Worm (Caenorhabditis elegans): ENCODE measurements around the gene R102.6.
A peak's percentile ranks its signal among the peaks of the same experiment; 100 is the strongest.

The R102.6 gene

ce11 chrIV:10745332-10745731 lies 39.3 kb upstream of the R102.6 start (continued):
- TF ChIP-seq nfya-1 (tag; optimal IDR thresholded peaks at IDR 0.05) (no peak), C38D4.7 (GFP tag; optimal IDR thresholded peaks at IDR 0.05) (no peak), che-1 (tag; optimal IDR thresholded peaks at IDR 0.05) (no peak)

DNA sequence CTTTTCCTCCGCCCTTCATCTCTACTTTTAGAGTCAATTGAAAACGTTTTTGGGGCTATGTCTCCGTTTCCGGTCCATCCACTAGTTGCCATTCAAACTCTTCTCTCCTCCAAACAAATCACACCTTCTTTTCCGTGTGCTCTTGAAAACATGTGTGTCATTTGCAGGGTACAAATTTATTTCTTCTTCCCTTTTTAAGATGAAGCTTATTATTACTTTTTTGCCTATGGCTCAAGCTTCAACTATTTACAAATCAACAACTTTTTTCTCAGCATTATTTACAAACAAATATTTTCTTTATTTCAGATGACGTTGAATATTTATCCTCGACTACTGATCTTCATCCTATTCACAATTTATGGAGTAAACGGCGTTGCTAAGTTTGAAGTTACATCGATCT lies 38.5 kb upstream of the R102.6 start, which contains the start of gene T25B9.3:
Gene T25B9.3 (plus strand): TSS at position 301 of the 400 bp plus-strand sequence.
- TF ChIP-seq tbx-7 (tag; optimal IDR thresholded peaks at IDR 0.05) (no peak), tbx-2 (tag; optimal IDR thresholded peaks at IDR 0.05) (no peak), syd-9 (tag; optimal IDR thresholded peaks at IDR 0.05) (no peak), odd-2 (tag; optimal IDR thresholded peaks at IDR 0.05) (no peak), elt-4 (tag; optimal IDR thresholded peaks at IDR 0.05) (no peak), lin-11 (tag; optimal IDR thresholded peaks at IDR 0.05) (no peak), ceh-22 (tag; optimal IDR thresholded peaks at IDR 0.05) (no peak), ref-2 (tag; optimal IDR thresholded peaks at IDR 0.05) (no peak), ceh-9 (tag; optimal IDR thresholded peaks at IDR 0.05) (no peak), pax-1 (tag; optimal IDR thresholded peaks at IDR 0.05) (no peak), dmd-4 (tag; optimal IDR thresholded peaks at IDR 0.05; ENCODE audit: borderline replicate concordance) (no peak), zip-5 (tag; optimal IDR thresholded peaks at IDR 0.05) (no peak)

- TF ChIP-seq ceh-31 (tag; optimal IDR thresholded peaks at IDR 0.05): no peak
Observed at ce11 chrIV:10738328-10738727, 32.3 kb upstream of the R102.6 start, which contains the start of gene ssp-34. TSS of gene ssp-34 (minus strand) at chrIV:10738602.

DNA sequence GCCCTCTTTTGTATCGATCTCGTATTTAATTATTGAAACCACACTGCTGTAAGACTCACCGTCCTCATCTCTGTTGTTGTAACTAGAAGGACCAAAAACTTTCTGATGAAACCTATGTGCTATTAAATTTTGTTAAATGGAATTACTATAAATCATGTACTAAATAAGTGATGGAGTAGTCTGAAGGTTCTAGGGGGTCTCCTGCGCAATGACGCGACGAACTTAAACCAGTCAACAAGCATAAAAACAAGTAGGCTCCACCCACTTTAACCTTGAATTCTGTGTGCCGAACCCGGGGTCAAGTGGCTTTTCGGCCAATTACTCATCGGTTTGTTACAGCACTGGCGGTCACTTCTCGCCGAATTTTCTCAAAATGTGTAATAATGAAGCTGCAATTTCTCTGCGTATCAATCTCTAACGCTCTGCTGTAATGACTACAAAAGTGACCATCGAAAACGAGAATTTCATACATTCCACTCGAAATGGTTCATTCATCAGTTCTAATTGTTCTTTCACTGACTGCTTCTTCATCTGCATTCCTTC lies 31.1 kb upstream of the R102.6 start, which contains the start of gene grl-21:
Gene grl-21 (plus strand): TSS at position 464 of the 543 bp plus-strand sequence.
- TF ChIP-seq pat-9 (tag; optimal IDR thresholded peaks at IDR 0.05) (no peak), ceh-6 (GFP tag; optimal IDR thresholded peaks at IDR 0.05) (no peak), hlh-13 (GFP tag; optimal IDR thresholded peaks at IDR 0.05) (no peak)

DNA sequence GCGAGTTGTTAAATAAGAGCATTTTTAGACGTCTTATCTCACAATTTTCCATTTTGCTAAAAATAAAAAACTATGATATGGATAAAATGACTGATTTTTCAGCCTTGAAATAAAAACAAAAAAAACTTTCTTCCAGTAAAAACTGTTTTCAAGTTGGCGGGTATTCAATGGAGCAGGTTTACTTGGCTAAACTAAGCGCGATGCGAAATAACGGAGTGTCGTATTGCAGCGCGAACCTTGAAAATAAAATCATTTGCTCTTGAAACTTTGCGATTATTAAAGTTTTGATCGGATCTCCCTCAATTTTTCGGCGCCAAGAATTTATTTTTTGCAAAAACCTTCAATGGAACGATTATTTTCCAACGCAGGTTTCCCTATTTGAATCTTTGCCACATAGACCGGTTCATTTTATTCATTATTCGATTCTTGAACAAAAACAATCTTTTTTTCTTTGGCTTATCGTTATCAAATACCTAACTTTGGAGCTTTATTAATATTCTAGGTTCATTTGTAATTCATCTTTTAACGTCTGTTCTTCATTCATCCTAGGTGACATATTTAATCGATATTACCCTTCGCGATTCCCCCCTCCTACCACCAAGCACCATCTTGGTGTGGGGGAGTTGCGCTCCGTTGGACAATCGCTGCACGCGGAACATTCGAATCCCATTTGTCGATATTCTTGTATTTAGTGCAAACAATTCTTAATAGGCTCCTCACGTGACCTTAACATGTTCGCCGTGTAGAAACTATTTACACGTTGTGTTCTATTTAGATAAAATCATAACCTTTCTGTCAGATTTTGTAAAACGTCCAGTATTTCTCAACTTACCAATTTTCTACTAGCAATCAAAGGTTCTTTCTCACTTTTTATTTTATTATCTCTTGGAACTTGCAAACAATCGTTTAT lies 28.8 kb upstream of the R102.6 start, which contains the start of the genes orc-5 and cyb-1:
Gene orc-5 (minus strand): TSS at position 62 of the 910 bp plus-strand sequence.
Gene cyb-1 (plus strand): TSS at position 690 of the 910 bp plus-strand sequence.
- TF ChIP-seq madf-2 (tag; optimal IDR thresholded peaks at IDR 0.05): no peak
- TF ChIP-seq nhr-11 (tag; optimal IDR thresholded peaks at IDR 0.05): no peak
- TF ChIP-seq unc-42 (tag; optimal IDR thresholded peaks at IDR 0.05): peak; percentile 23
- TF ChIP-seq nfya-1 (tag; optimal IDR thresholded peaks at IDR 0.05): peak; percentile 44
- TF ChIP-seq hlh-8 (tag; optimal IDR thresholded peaks at IDR 0.05): no peak
- TF ChIP-seq dve-1 (tag; optimal IDR thresholded peaks at IDR 0.05): peak; percentile 3
- peak; percentile 62 for TF ChIP-seq hlh-30 (tag; optimal IDR thresholded peaks at IDR 0.05; ENCODE audit: insufficient read depth)
- peak; percentile 58 for TF ChIP-seq pax-1 (tag; optimal IDR thresholded peaks at IDR 0.05)
- TF ChIP-seq ceh-48 (tag; optimal IDR thresholded peaks at IDR 0.05): peak; percentile 66

DNA sequence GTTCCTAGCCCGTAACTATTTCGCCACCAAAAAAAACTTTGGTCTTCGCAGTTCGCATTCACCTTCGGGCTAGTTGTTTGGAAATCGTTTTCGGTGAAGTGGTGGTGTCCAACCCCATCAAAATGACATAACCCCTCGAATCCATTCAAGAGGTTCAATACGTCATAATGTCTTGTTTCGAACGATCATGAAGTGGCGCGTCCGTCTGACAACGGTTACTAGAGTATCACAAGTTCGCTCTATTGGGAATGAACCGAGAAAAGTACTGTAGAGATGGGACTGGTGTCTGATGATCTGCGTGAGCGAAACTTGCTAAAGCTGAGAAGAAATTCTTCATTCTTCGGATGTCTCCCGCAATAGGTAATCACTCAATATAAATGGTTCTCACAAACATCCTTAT lies 21.7 kb upstream of the R102.6 start, which contains the start of gene ZC168.2:
Gene ZC168.2 (plus strand): TSS at position 301 of the 400 bp plus-strand sequence.
- no peak for TF ChIP-seq ttx-3 (tag; optimal IDR thresholded peaks at IDR 0.05)

ce11 chrIV:10718865-10719264 lies 12.9 kb upstream of the R102.6 start:
- TF ChIP-seq unc-55 (GFP tag; optimal IDR thresholded peaks at IDR 0.05) (no peak), hlh-13 (GFP tag; optimal IDR thresholded peaks at IDR 0.05) (no peak), mec-3 (tag; optimal IDR thresholded peaks at IDR 0.05; ENCODE audit: borderline replicate concordance) (no peak), nfya-1 (tag; optimal IDR thresholded peaks at IDR 0.05) (no peak), ceh-14 (tag; optimal IDR thresholded peaks at IDR 0.05) (no peak)
